Fruit fly (Drosophila melanogaster): ENCODE data around the gene CG40298.
"Not testable (repeated sequence)": the region's sequence is repeated elsewhere in the genome, so short reads cannot be mapped to it uniquely, and the experiment has no call there.

Gene CG40298

DNA sequence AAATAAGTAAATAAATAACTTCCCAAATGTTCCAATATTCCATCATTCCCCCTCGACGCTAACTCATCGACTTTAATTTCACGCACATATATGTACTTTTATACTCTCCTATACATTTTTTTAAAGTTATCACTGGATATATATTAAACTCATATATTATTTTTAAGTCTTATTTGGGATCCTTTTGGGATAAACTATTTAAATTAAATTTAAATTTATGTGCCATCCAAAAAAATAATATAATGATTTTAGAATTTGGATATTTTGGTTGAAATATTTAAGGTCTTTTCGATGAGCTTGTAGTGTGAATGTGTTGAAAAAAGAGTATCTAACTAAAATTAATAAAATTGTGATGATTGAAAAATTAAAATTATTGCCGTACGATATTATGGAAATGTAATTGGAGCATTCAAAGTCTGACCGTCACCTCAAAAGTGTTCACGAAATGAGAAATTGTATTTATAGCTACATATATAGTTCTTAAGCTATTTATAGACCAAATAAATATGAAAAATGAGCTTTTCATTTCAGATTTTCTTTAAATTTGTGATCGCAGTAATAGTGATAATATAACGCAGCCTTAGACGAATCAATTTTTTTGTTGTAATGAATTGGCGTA, at the start of gene CG40298:
Gene CG40298 (plus strand): TSS at position 569 of the 619 bp plus-strand sequence.
- TF ChIP-seq CTCF (optimal IDR thresholded peaks at IDR 0.05) (no peak), CG8478 (optimal IDR thresholded peaks at IDR 0.05) (no peak)

DNA sequence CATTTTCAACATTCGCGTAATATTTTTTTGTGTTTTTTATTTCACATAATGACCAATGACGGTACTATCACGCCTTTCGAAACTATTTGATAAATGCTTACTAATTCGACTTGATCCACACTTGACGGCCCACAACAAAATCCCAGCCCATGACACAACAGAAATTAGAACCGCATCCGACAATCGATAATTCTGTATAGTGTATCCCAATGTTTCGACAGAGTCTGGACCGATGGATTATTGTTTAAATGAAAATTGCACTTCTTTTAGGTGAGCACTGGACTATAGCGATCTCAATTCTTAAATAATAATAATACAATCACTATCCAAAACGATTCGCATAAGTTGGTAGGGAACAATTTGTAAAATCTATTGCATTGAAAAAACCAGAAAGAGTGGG, 40.5 kb upstream of the CG40298 start:
- TF ChIP-seq CTCF (optimal IDR thresholded peaks at IDR 0.05) (no peak), CG8478 (optimal IDR thresholded peaks at IDR 0.05) (no peak)

DNA sequence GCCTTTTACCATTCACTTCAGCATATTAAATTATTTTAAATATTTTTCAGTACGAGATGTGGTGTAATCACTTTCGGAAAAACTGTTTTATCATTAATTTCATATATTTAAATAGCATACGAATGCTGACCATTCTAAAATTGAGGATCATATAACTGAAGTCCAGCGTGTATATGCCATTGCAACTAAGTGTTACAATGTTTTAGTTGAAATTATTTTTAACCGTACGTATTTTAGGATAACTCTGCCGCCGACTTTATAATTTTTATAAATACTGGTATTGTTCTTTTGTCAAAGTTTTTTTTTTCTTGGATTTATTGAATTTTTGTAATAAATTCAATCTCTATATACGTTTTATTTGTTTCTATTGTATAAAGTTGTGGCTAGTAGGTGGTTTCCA, 36.8 kb upstream of the CG40298 start:
- no peak for TF ChIP-seq CTCF (optimal IDR thresholded peaks at IDR 0.05)
- TF ChIP-seq CG8478 (optimal IDR thresholded peaks at IDR 0.05) = no peak

DNA sequence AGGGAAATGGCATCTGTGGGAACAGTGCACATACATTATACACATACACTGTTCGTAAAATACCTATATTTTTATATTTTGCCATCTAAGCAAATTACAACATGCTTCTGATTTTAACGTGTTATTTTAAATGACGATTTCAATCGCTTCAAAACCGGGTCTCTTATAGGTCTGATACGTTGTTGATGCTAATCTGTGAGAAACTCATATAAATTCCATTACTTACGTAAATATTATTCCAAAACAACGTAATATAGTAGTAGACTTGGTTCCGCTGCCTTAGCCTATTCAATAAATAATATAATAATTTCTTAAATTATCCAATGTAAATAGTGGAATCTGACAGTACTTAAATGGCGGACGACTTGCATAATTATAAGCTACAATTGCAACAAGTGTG, 11.9 kb upstream of the CG40298 start, which contains the start of gene Spf30:
Gene Spf30 (plus strand): TSS at position 252 of the 400 bp plus-strand sequence.
- TF ChIP-seq CTCF (optimal IDR thresholded peaks at IDR 0.05) (no peak), CG8478 (optimal IDR thresholded peaks at IDR 0.05) (no peak)

DNA sequence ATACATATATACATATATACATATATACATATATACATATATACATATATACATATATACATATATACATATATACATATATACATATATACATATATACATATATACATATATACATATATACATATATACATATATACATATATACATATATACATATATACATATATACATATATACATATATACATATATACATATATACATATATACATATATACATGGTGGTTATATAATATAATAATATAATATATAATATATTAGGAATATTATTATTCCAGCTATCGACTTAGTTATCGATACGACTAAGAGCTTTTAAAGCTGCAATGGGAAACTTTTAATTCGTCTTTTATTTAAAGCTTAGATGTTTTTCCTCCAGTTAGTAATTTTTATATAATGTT, 11.0 kb downstream of the CG40298 start, which contains the start of gene CG17698:
Gene CG17698 (plus strand): TSS at position 301 of the 400 bp plus-strand sequence.
- TF ChIP-seq CG8478, CTCF (optimal IDR thresholded peaks at IDR 0.05): not testable (repeated sequence)

DNA sequence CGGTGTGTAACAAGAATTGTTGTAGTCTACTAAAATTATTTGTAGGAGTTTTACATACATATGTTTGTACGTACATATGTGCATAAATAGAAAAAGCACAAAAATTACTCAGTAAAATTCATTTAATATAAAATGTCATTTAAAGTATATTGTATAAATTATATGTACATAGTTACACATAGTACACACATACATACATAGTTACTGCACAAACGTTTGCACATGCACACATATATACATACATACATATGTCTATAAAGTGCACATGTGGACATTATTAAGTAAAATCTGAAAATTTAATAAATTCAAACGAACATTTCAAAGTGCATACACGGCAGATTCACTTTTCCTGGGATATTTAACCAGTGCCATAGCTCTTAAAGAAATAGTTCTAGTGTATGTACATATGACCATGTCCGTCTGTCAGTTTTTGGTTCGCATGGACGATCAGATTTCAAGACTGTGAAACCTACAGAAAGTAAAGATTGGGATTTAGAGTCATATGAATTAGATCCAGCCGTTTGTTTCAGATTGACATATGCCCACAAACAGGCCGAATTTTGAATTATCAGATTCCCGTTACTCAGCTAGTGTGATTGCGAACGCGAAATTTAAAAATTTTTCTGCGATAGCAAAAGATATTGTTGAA, 11.7 kb downstream of the CG40298 start:
- TF ChIP-seq CG8478 (optimal IDR thresholded peaks at IDR 0.05) (no peak), CTCF (optimal IDR thresholded peaks at IDR 0.05) (no peak)

Measured in S2 (cell line).